Worm (Caenorhabditis elegans): Measurements from ENCODE around the gene clp-6.

The clp-6 gene

ce11 chrIV:1465462-1465861, 30.6 kb upstream of the clp-6 start:
- TF ChIP-seq K02D7.2 (tag; optimal IDR thresholded peaks at IDR 0.05): no peak
- no peak for TF ChIP-seq elt-4 (tag; optimal IDR thresholded peaks at IDR 0.05)
- no peak for TF ChIP-seq ceh-24 (tag; optimal IDR thresholded peaks at IDR 0.05)
- TF ChIP-seq mec-3 (tag; optimal IDR thresholded peaks at IDR 0.05; ENCODE audit: borderline replicate concordance): no peak
- no peak for TF ChIP-seq nfya-1 (tag; optimal IDR thresholded peaks at IDR 0.05)
- no peak for TF ChIP-seq hlh-13 (GFP tag; optimal IDR thresholded peaks at IDR 0.05)
- no peak for TF ChIP-seq ceh-30 (tag; optimal IDR thresholded peaks at IDR 0.05)
- no peak for TF ChIP-seq hlh-30 (tag; optimal IDR thresholded peaks at IDR 0.05; ENCODE audit: insufficient read depth)
- no peak for TF ChIP-seq pat-9 (tag; optimal IDR thresholded peaks at IDR 0.05)
- no peak for TF ChIP-seq lim-6 (tag; optimal IDR thresholded peaks at IDR 0.05)
- no peak for TF ChIP-seq ceh-31 (tag; optimal IDR thresholded peaks at IDR 0.05)
- no peak for TF ChIP-seq ztf-16 (tag; optimal IDR thresholded peaks at IDR 0.05)
- no peak for TF ChIP-seq pag-3 (tag; optimal IDR thresholded peaks at IDR 0.05; ENCODE audit: borderline replicate concordance)
- no peak for TF ChIP-seq C38D4.7 (GFP tag; optimal IDR thresholded peaks at IDR 0.05)
- no peak for TF ChIP-seq zip-5 (tag; optimal IDR thresholded peaks at IDR 0.05)

DNA sequence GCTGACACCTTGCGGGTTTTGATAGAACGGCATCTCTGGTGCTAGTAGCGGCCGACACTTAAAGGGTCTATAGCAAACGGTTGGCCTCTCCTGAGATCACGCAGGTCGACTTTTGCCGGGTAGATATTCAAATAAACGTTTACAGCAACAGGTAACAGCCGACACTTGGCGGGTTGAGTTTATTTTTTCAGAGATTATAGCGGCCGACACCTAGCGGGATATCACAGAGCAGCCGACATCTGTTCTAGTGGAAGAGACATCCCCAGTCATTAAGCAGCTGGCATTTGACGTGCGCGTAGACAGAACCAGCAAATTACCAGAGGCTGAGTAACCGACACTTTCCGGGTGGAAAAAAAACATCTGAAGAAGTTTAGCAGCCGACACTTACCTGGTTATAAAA, 26.6 kb upstream of the clp-6 start:
- TF ChIP-seq syd-9 (tag; optimal IDR thresholded peaks at IDR 0.05) (no peak), unc-55 (GFP tag; optimal IDR thresholded peaks at IDR 0.05) (no peak), C38D4.7 (GFP tag; optimal IDR thresholded peaks at IDR 0.05) (no peak), T23F11.4 (GFP tag; optimal IDR thresholded peaks at IDR 0.05) (no peak), ama-1 (optimal IDR thresholded peaks at IDR 0.05) (no peak)

- TF ChIP-seq dve-1 (tag; optimal IDR thresholded peaks at IDR 0.05) (no peak), sdc-2 (tag; optimal IDR thresholded peaks at IDR 0.05) (no peak), unc-55 (GFP tag; optimal IDR thresholded peaks at IDR 0.05) (no peak), lim-6 (tag; optimal IDR thresholded peaks at IDR 0.05) (no peak), nhr-232 (tag; optimal IDR thresholded peaks at IDR 0.05) (no peak), zip-5 (tag; optimal IDR thresholded peaks at IDR 0.05) (no peak), T23F11.4 (GFP tag; optimal IDR thresholded peaks at IDR 0.05) (no peak), lin-11 (tag; optimal IDR thresholded peaks at IDR 0.05) (no peak), hlh-8 (tag; optimal IDR thresholded peaks at IDR 0.05) (no peak), C08G9.2 (tag; optimal IDR thresholded peaks at IDR 0.05) (no peak), pha-4 (tag; optimal IDR thresholded peaks at IDR 0.05) (no peak), K09A11.1 (tag; optimal IDR thresholded peaks at IDR 0.05; ENCODE audit: insufficient read depth) (no peak), ceh-6 (GFP tag; optimal IDR thresholded peaks at IDR 0.05) (no peak), pqm-1 (tag; optimal IDR thresholded peaks at IDR 0.05) (no peak), pha-2 (tag; optimal IDR thresholded peaks at IDR 0.05) (no peak), ceh-2 (tag; optimal IDR thresholded peaks at IDR 0.05) (no peak)
Measured at ce11 chrIV:1460686-1461085, 25.8 kb upstream of the clp-6 start, which contains the start of gene col-106. Gene col-106 (minus strand): TSS chrIV:1460786.

DNA sequence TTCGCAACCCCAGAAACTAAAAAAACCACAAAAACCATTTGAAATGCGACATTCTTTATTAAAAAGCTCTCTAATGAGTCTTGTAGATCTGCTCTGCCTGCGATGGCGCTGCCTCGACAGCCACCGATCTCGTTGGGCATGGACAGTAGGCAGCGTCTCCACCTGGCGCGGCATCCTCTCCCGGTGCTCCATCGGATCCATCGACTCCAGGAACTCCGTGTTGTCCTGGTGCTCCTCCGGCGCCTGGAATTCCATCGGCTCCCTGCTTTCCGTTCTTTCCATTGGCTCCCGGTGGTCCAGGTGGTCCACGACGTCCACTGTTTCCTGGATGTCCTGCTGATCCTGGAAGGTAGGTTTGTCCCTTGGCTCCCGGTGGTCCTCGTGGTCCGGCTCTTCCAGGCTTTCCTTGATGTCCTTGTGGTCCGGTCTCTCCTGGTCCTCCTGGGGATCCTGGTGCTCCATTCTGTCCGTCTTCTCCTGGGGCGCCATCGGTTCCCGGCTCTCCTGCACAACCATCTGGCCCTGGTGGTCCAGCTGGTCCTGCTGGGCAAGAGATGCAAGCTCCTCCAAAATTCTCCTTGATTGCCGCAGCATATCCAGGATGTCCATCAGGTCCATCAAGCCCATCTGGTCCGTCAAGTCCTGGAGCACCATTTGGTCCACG, 25.1 kb upstream of the clp-6 start:
- no peak for TF ChIP-seq fkh-6 (tag; optimal IDR thresholded peaks at IDR 0.05)

DNA sequence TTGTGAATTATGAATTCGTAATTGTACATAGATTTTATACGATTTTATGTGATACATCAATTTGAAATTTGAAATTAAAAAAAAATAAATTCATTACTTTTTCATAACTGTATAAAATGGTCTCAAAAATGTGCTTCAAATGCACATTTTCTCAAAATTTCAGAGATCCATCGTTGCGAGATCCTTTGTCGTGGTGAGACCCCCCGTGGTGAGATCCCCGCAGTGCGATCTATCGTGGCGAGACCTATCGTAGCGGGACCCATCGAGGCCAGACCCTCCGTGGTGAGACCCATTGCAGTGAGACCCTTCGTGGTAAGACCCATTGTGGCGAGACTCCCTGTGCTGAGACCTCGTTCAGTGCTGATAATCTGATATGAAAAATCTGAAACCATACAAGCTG, 24.6 kb upstream of the clp-6 start:
- TF ChIP-seq sdc-2 (tag; optimal IDR thresholded peaks at IDR 0.05) (no peak), ceh-14 (tag; optimal IDR thresholded peaks at IDR 0.05) (no peak), pha-4 (tag; optimal IDR thresholded peaks at IDR 0.05) (no peak), K09A11.1 (tag; optimal IDR thresholded peaks at IDR 0.05; ENCODE audit: insufficient read depth) (no peak), odd-2 (tag; optimal IDR thresholded peaks at IDR 0.05) (no peak), ets-4 (tag; optimal IDR thresholded peaks at IDR 0.05) (no peak), ttx-3 (tag; optimal IDR thresholded peaks at IDR 0.05) (no peak)
